Fruit fly (Drosophila melanogaster) whole organism, wandering third instar larva: ENCODE measurements around the gene mex1.
A peak's percentile ranks its signal among the peaks of the same experiment; 100 is the strongest.

Source experiments
- Abd-B ChIP-seq: fragments of >200 bp; optimal IDR thresholded peaks from 2 replicates; lab custom pipeline; 2017; ENCODE audit warnings: missing biosample characterization, missing genetic modification characterization
- CG32264 ChIP-seq: fragments of 200-800 bp; sonication (Bioruptor generic); optimal IDR thresholded peaks from 2 replicates; lab custom pipeline; 2016; ENCODE audit warnings: missing biosample characterization, missing genetic modification characterization
- CG9705 ChIP-seq: fragments of 200-800 bp; sonication (Bioruptor generic); optimal IDR thresholded peaks from 2 replicates; lab custom pipeline; 2018; ENCODE audit warnings: missing biosample characterization, mild to moderate bottlenecking, missing genetic modification characterization
- CrebA ChIP-seq: fragments of 200-800 bp; sonication (Bioruptor generic); optimal IDR thresholded peaks from 2 replicates; lab custom pipeline; 2016; ENCODE audit warnings: missing biosample characterization, mild to moderate bottlenecking, missing genetic modification characterization, borderline replicate concordance
- Dfd ChIP-seq: fragments of >200 bp; optimal IDR thresholded peaks from 2 replicates; lab custom pipeline; 2017; ENCODE audit warnings: missing biosample characterization, missing genetic modification characterization
- Dif ChIP-seq: fragments of 200-275, 200-300 bp; sonication (Bioruptor generic); optimal IDR thresholded peaks from 2 replicates; lab custom pipeline; 2018; ENCODE audit warnings: missing biosample characterization, missing genetic modification characterization; ENCODE audit not compliant: partially characterized antibody
- GATAd ChIP-seq: sonication (Bioruptor generic); optimal IDR thresholded peaks from 2 replicates; lab custom pipeline; 2016; ENCODE audit warnings: missing biosample characterization, missing genetic modification characterization
- HLH106 ChIP-seq: fragments of 200-800 bp; optimal IDR thresholded peaks from 3 replicates; lab custom pipeline; 2019; ENCODE audit warnings: missing biosample characterization, mild to moderate bottlenecking, missing genetic modification characterization, moderate library complexity
- Hnf4 ChIP-seq: fragments of 200-800 bp; sonication (Bioruptor generic); optimal IDR thresholded peaks from 2 replicates; lab custom pipeline; 2016; ENCODE audit warnings: missing biosample characterization, mild to moderate bottlenecking, missing genetic modification characterization
- Hr78 ChIP-seq: fragments of >200 bp; optimal IDR thresholded peaks from 2 replicates; lab custom pipeline; 2017; ENCODE audit warnings: missing biosample characterization, missing genetic modification characterization
- Hr83 ChIP-seq: fragments of 200-300 bp; sonication (Bioruptor generic); optimal IDR thresholded peaks from 2 replicates; lab custom pipeline; 2016; ENCODE audit warnings: missing biosample characterization, mild to moderate bottlenecking, missing genetic modification characterization, moderate library complexity; ENCODE audit not compliant: poor library complexity, severe bottlenecking
- Jra ChIP-seq: sonication (Bioruptor generic); optimal IDR thresholded peaks from 2 replicates; lab custom pipeline; 2016; ENCODE audit warnings: missing biosample characterization, missing genetic modification characterization
- Mio ChIP-seq: sonication (Bioruptor generic); optimal IDR thresholded peaks from 2 replicates; lab custom pipeline; 2016; ENCODE audit warnings: missing biosample characterization, missing genetic modification characterization
- Myc ChIP-seq: fragments of >200 bp; optimal IDR thresholded peaks from 2 replicates; lab custom pipeline; 2017
- N ChIP-seq: fragments of >200 bp; optimal IDR thresholded peaks from 2 replicates; lab custom pipeline; 2018; ENCODE audit warnings: missing biosample characterization, missing external identifiers, missing genetic modification characterization
- OdsH ChIP-seq: fragments of 200-800 bp; sonication (Bioruptor generic); optimal IDR thresholded peaks from 2 replicates; lab custom pipeline; 2016; ENCODE audit warnings: missing biosample characterization, mild to moderate bottlenecking, missing genetic modification characterization
- Rel ChIP-seq, 2 experiments: fragments of 200-800 bp; sonication (Bioruptor generic) in 1 of 2; optimal IDR thresholded peaks; 2 replicates in 1 of 2; 3 replicates in 1 of 2; lab custom pipeline; 2016 to 2019; ENCODE audit warnings: mild to moderate bottlenecking in 2 of 2, missing biosample characterization in 2 of 2, missing genetic modification characterization in 2 of 2, moderate library complexity in 1 of 2
- Sp1 ChIP-seq: fragments of 200-800 bp; sonication (Bioruptor generic); optimal IDR thresholded peaks from 3 replicates; lab custom pipeline; 2019; ENCODE audit warnings: missing biosample characterization, mild to moderate bottlenecking, missing genetic modification characterization, moderate library complexity
- Vsx2 ChIP-seq: fragments of 200-300, 225-300 bp; sonication (Bioruptor generic); optimal IDR thresholded peaks from 2 replicates; lab custom pipeline; 2018; ENCODE audit warnings: missing biosample characterization, missing genetic modification characterization; ENCODE audit not compliant: partially characterized antibody
- br ChIP-seq: fragments of 200-800 bp; sonication (Bioruptor generic); optimal IDR thresholded peaks from 2 replicates; lab custom pipeline; 2016; ENCODE audit warnings: missing biosample characterization, missing genetic modification characterization
- brk ChIP-seq: fragments of 200-800 bp; sonication (Bioruptor generic); optimal IDR thresholded peaks from 2 replicates; lab custom pipeline; 2016; ENCODE audit warnings: missing biosample characterization, mild to moderate bottlenecking, missing genetic modification characterization
- dl ChIP-seq, 2 experiments: fragments of 175-275, 200-275 bp in 1 of 2; fragments of 200-275 bp in 1 of 2; sonication (Bioruptor generic); optimal IDR thresholded peaks; lab custom pipeline; 2018; ENCODE audit warnings: mild to moderate bottlenecking in 2 of 2, missing biosample characterization in 2 of 2, missing genetic modification characterization in 2 of 2, moderate library complexity in 2 of 2; ENCODE audit not compliant: partially characterized antibody in 2 of 2, insufficient read depth in 1 of 2
- dmrt93B ChIP-seq: fragments of 200-800 bp; sonication (Bioruptor generic); optimal IDR thresholded peaks from 2 replicates; lab custom pipeline; 2018; ENCODE audit warnings: missing biosample characterization, mild to moderate bottlenecking, missing genetic modification characterization
- dsf ChIP-seq: sonication (Bioruptor generic); optimal IDR thresholded peaks from 2 replicates; lab custom pipeline; 2016; ENCODE audit warnings: missing biosample characterization, missing genetic modification characterization, borderline replicate concordance
- ey ChIP-seq: fragments of 200-800 bp; sonication (Bioruptor generic); optimal IDR thresholded peaks from 2 replicates; lab custom pipeline; 2016; ENCODE audit warnings: missing biosample characterization, missing genetic modification characterization
- foxo ChIP-seq, 2 experiments: fragments of 200-800 bp; sonication (Bioruptor generic); optimal IDR thresholded peaks; 2 replicates in 1 of 2; 3 replicates in 1 of 2; lab custom pipeline; 2016 to 2017; ENCODE audit warnings: missing biosample characterization in 2 of 2, missing genetic modification characterization in 2 of 2
- fru ChIP-seq: fragments of 200-800 bp; sonication (Bioruptor generic); optimal IDR thresholded peaks from 3 replicates; lab custom pipeline; 2016; ENCODE audit warnings: missing biosample characterization, mild to moderate bottlenecking, missing genetic modification characterization
- h ChIP-seq: fragments of 200-800 bp; sonication (Bioruptor generic); optimal IDR thresholded peaks from 3 replicates; lab custom pipeline; 2016; ENCODE audit warnings: missing biosample characterization, mild to moderate bottlenecking, missing genetic modification characterization
- jim ChIP-seq: fragments of 175-275, 200-325 bp; sonication (Bioruptor generic); optimal IDR thresholded peaks from 2 replicates; lab custom pipeline; 2016; ENCODE audit warnings: missing biosample characterization, mild to moderate bottlenecking, missing genetic modification characterization
- lola ChIP-seq: fragments of >200 bp; optimal IDR thresholded peaks from 2 replicates; lab custom pipeline; 2017; ENCODE audit warnings: missing biosample characterization, missing genetic modification characterization
- pan ChIP-seq: fragments of >200 bp; optimal IDR thresholded peaks from 2 replicates; lab custom pipeline; 2017
- psq ChIP-seq: fragments of 200-800 bp; sonication (Bioruptor generic); optimal IDR thresholded peaks from 3 replicates; lab custom pipeline; 2017; ENCODE audit warnings: missing biosample characterization, mild to moderate bottlenecking, missing genetic modification characterization, moderate library complexity
- rgr ChIP-seq: fragments of 200-800 bp; sonication (Bioruptor generic); optimal IDR thresholded peaks from 3 replicates; lab custom pipeline; 2016; ENCODE audit warnings: missing biosample characterization, mild to moderate bottlenecking, missing genetic modification characterization
- sage ChIP-seq: fragments of 200-800 bp; sonication (Bioruptor generic); optimal IDR thresholded peaks from 2 replicates; lab custom pipeline; 2016; ENCODE audit warnings: missing biosample characterization, mild to moderate bottlenecking, missing genetic modification characterization
- sv ChIP-seq: fragments of 200-800 bp; sonication (Bioruptor generic); optimal IDR thresholded peaks from 3 replicates; lab custom pipeline; 2016; ENCODE audit warnings: missing biosample characterization, missing genetic modification characterization
- usp ChIP-seq: fragments of >200 bp; optimal IDR thresholded peaks from 2 replicates; lab custom pipeline; 2017; ENCODE audit warnings: missing biosample characterization, missing genetic modification characterization
- woc ChIP-seq: sonication (Bioruptor generic); optimal IDR thresholded peaks from 2 replicates; lab custom pipeline; 2016; ENCODE audit warnings: missing biosample characterization, mild to moderate bottlenecking, missing genetic modification characterization

Gene mex1

DNA sequence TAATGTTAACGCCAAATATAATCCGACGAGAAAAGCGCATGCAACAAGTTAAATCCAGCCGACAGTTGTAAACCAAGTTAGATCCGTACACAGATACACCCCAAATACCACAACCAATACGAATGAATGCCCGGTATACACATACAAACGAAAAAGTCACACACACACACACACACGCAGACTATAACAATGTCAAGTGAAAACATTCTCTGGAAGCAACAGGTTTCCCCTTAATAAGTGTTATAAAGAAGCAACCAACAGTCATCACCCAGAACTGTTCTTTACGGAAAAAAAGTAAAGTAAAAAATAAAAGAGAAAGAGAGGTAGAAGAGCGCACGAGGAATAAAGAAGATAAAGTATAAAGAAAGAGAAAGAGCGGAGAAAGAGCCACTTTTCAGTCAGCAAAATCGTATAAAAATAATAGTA is 16.4 kb upstream of the mex1 start:
- no peak for TF ChIP-seq usp (GFP tag; lab: Kevin White, UChicago)
- TF ChIP-seq N (GFP tag; lab: Kevin White, UChicago) = peak; percentile 44
- peak; percentile 20 for TF ChIP-seq woc (GFP tag; lab: Kevin White, UChicago)
- TF ChIP-seq Rel (GFP tag; optimal IDR thresholded peaks at IDR 0.05; lab: Kevin White, UChicago) = no peak
- peak; percentile 77 for TF ChIP-seq Rel (tag; optimal IDR thresholded peaks at IDR 0.05; lab: Kevin White, UChicago)
- no peak for TF ChIP-seq fru (GFP tag; lab: Kevin White, UChicago)
- TF ChIP-seq dl (GFP tag; optimal IDR thresholded peaks at IDR 0.05; lab: Kevin White, UChicago; ENCODE audit: insufficient read depth in 1 of 2, partially characterized antibody in 2 of 2) = peak in 1 of 2 experiments; percentile 51

DNA sequence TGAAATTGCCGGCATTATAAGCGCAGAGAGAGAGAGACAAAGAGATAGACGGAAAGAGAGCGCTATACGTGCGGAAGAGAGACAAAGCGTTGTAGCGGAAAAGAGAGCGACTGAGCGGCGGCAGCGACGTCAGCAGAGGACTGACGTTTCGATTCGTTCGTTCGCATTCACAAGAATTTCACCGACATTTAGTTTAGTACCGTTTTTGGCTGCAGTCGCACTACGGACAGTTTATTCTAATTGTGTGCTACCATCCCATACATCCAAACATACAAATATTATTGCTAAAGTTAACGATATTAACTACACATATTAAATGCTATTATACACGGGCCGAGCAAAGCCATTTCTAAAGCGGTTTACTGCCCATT is 15.8 kb upstream of the mex1 start, which contains the start of gene CrebA:
Gene CrebA, plus strand, starts transcription at position 168 of the 371 bp plus-strand sequence.
- no peak for TF ChIP-seq lola (GFP tag; lab: Kevin White, UChicago)
- no peak for TF ChIP-seq OdsH
- no peak for TF ChIP-seq Myc (lab: Kevin White, UChicago)
- no peak for TF ChIP-seq ey
- TF ChIP-seq CG9705 (GFP tag; lab: Kevin White, UChicago) = no peak
- no peak for TF ChIP-seq Mio (GFP tag; lab: Kevin White, UChicago)
- TF ChIP-seq sage = peak; percentile 31
- TF ChIP-seq Dfd (GFP tag; lab: Kevin White, UChicago) = no peak
- no peak for TF ChIP-seq Sp1
- TF ChIP-seq Abd-B (GFP tag; lab: Kevin White, UChicago) = no peak
- TF ChIP-seq Vsx2 (GFP tag; lab: Kevin White, UChicago) = peak; percentile 81
- TF ChIP-seq Rel (GFP tag; optimal IDR thresholded peaks at IDR 0.05; lab: Kevin White, UChicago) = no peak
- peak; percentile 18 for TF ChIP-seq Rel (tag; optimal IDR thresholded peaks at IDR 0.05; lab: Kevin White, UChicago)
- TF ChIP-seq pan (lab: Kevin White, UChicago) = no peak
- peak; percentile 91 for TF ChIP-seq Dif (GFP tag; lab: Kevin White, UChicago)
- no peak for TF ChIP-seq dmrt93B (GFP tag; lab: Kevin White, UChicago)
- TF ChIP-seq psq = no peak
- TF ChIP-seq fru (GFP tag; lab: Kevin White, UChicago) = no peak
- no peak for TF ChIP-seq dsf (GFP tag; lab: Kevin White, UChicago)
- peak; percentile 80 for TF ChIP-seq Hr83 (GFP tag; lab: Kevin White, UChicago)
- peak; percentile 83 to 89 for TF ChIP-seq dl (GFP tag; optimal IDR thresholded peaks at IDR 0.05; lab: Kevin White, UChicago; ENCODE audit: insufficient read depth in 1 of 2, partially characterized antibody in 2 of 2)
- no peak for TF ChIP-seq h (GFP tag; lab: Kevin White, UChicago)
- no peak for TF ChIP-seq br
- TF ChIP-seq CG32264 (GFP tag; lab: Kevin White, UChicago) = no peak
- no peak for TF ChIP-seq sv
- no peak for TF ChIP-seq CrebA (GFP tag; lab: Kevin White, UChicago)
- no peak for TF ChIP-seq brk (GFP tag; lab: Kevin White, UChicago)
- no peak for TF ChIP-seq Hnf4 (GFP tag; lab: Kevin White, UChicago)
- no peak for TF ChIP-seq Hr78 (GFP tag; lab: Kevin White, UChicago)
- no peak for TF ChIP-seq woc (GFP tag; lab: Kevin White, UChicago)
- TF ChIP-seq rgr = no peak
- no peak for TF ChIP-seq N (GFP tag; lab: Kevin White, UChicago)
- no peak for TF ChIP-seq Jra (GFP tag; lab: Kevin White, UChicago)
- TF ChIP-seq HLH106 (tag; lab: Kevin White, UChicago) = no peak
- no peak for TF ChIP-seq usp (GFP tag; lab: Kevin White, UChicago)

DNA sequence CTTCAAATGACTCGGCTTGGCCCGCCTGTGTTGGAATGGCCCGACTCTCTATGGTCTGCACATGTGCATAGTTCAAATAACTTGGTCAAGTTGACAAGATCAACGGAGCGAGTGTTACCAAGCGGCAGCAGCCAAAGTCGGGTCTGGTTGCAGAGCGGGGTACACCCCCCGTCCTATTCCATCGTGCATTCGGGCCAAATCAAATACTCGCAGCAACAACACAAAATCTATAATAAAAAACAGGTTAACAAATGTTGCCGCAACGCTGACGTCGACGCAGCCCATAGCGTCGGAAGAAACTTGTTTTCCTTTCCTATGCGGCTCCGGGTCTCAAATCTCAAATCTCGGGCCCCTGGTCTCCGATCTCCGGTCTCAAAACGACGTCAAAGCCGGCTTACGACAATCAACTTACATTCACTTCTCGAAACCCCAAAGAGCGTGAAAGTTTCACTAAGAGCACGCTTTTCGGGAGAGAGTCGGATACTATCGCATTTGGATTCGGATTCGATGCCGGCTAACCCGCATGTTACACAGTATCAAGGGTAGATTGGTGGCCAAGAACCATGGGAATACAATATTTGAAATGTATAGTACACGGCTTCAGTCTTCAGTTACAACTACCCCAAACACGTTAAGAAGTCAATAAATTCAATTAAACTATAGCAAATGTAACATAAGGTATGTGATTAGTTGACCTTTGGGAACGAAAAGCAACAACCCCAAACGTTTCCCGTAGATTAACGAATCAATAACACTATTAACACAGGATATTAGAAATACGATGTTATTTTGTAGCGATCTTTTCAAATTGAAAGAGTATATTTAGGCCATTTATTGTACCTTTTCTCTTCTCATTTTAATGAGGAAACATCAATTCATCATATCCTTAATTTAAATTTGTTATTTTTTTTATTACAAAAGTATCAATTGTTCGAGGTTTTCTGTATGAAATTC is 15.2 kb upstream of the mex1 start:
- peak; percentile 23 for TF ChIP-seq Jra (GFP tag; lab: Kevin White, UChicago)
- no peak for TF ChIP-seq Mio (GFP tag; lab: Kevin White, UChicago)
- TF ChIP-seq Rel (GFP tag; optimal IDR thresholded peaks at IDR 0.05; lab: Kevin White, UChicago) = no peak
- peak; percentile 15 for TF ChIP-seq Rel (tag; optimal IDR thresholded peaks at IDR 0.05; lab: Kevin White, UChicago)
- no peak for TF ChIP-seq lola (GFP tag; lab: Kevin White, UChicago)
- TF ChIP-seq N (GFP tag; lab: Kevin White, UChicago) = no peak
- peak; percentile 69 for TF ChIP-seq psq
- TF ChIP-seq Hr78 (GFP tag; lab: Kevin White, UChicago) = no peak
- TF ChIP-seq sage = no peak
- no peak for TF ChIP-seq Dfd (GFP tag; lab: Kevin White, UChicago)
- peak; percentile 78 for TF ChIP-seq dmrt93B (GFP tag; lab: Kevin White, UChicago)
- TF ChIP-seq Hnf4 (GFP tag; lab: Kevin White, UChicago) = peak; percentile 75
- TF ChIP-seq ey = peak; percentile 75
- no peak for TF ChIP-seq GATAd (GFP tag; lab: Kevin White, UChicago)
- peak; percentile 57 for TF ChIP-seq h (GFP tag; lab: Kevin White, UChicago)
- TF ChIP-seq dsf (GFP tag; lab: Kevin White, UChicago) = no peak
- TF ChIP-seq dl (GFP tag; optimal IDR thresholded peaks at IDR 0.05; lab: Kevin White, UChicago; ENCODE audit: insufficient read depth in 1 of 2, partially characterized antibody in 2 of 2) = peak; percentile 53 to 59
- TF ChIP-seq foxo (GFP tag; optimal IDR thresholded peaks at IDR 0.05; lab: Kevin White, UChicago) = peak; percentile 32 to 76
- TF ChIP-seq jim (GFP tag; lab: Kevin White, UChicago) = no peak
- no peak for TF ChIP-seq usp (GFP tag; lab: Kevin White, UChicago)
- peak; percentile 88 for TF ChIP-seq Sp1
- TF ChIP-seq woc (GFP tag; lab: Kevin White, UChicago) = peak; percentile 95
- TF ChIP-seq br = peak; percentile 65
- no peak for TF ChIP-seq Hr83 (GFP tag; lab: Kevin White, UChicago)
- TF ChIP-seq Dif (GFP tag; lab: Kevin White, UChicago) = peak; percentile 88
- TF ChIP-seq Abd-B (GFP tag; lab: Kevin White, UChicago) = no peak
- peak; percentile 58 for TF ChIP-seq rgr
- no peak for TF ChIP-seq CG32264 (GFP tag; lab: Kevin White, UChicago)
- TF ChIP-seq Vsx2 (GFP tag; lab: Kevin White, UChicago) = no peak
